Fruit fly (Drosophila melanogaster) whole organism, embryonic: ENCODE data around the gene CG14219.

Source experiments
- Atf6 ChIP-seq: fragments of 200-800 bp; sonication (Bioruptor generic); IDR thresholded peaks from 2 replicates; pipeline ENCODE4 v1.3.6; 2022; ENCODE audit warnings: missing biosample characterization, missing genetic modification characterization
- CG10979 ChIP-seq: fragments of 200-800 bp; sonication (Bioruptor generic); optimal IDR thresholded peaks from 2 replicates; lab custom pipeline; 2018; ENCODE audit warnings: missing biosample characterization, mild to moderate bottlenecking, missing genetic modification characterization, moderate library complexity
- CG11247 ChIP-seq: fragments of 200-800 bp; sonication (Bioruptor generic); IDR thresholded peaks from 2 replicates; pipeline ENCODE4 v1.3.6; 2022; ENCODE audit warnings: missing biosample characterization, missing genetic modification characterization
- CG11696 ChIP-seq: fragments of 200-800 bp; sonication (Bioruptor generic); IDR thresholded peaks from 2 replicates; pipeline ENCODE4 v1.3.6; 2022; ENCODE audit warnings: missing biosample characterization, missing genetic modification characterization
- CG11723 ChIP-seq: fragments of 200-800 bp; sonication (Bioruptor generic); optimal IDR thresholded peaks from 2 replicates; lab custom pipeline; 2017; ENCODE audit warnings: missing biosample characterization, mild to moderate bottlenecking, missing genetic modification characterization
- CG12104 ChIP-seq: fragments of 200-800 bp; sonication (Bioruptor generic); optimal IDR thresholded peaks from 3 replicates; lab custom pipeline; 2016; ENCODE audit warnings: missing biosample characterization, missing genetic modification characterization
- CG12391 ChIP-seq: fragments of 200-800 bp; sonication (Bioruptor generic); optimal IDR thresholded peaks from 3 replicates; lab custom pipeline; 2018; ENCODE audit warnings: missing biosample characterization, mild to moderate bottlenecking, missing genetic modification characterization, moderate library complexity
- CG14667 ChIP-seq: fragments of 200-800 bp; sonication (Bioruptor generic); IDR thresholded peaks from 2 replicates; pipeline ENCODE4 v1.3.6; 2022; ENCODE audit warnings: missing biosample characterization, missing genetic modification characterization
- CG17568 ChIP-seq: fragments of 200-800 bp; sonication (Bioruptor generic); optimal IDR thresholded peaks from 2 replicates; lab custom pipeline; 2018; ENCODE audit warnings: missing biosample characterization, mild to moderate bottlenecking, missing genetic modification characterization, moderate library complexity
- CG2120 ChIP-seq: fragments of 200-800 bp; sonication (Bioruptor generic); optimal IDR thresholded peaks from 3 replicates; lab custom pipeline; 2016; ENCODE audit warnings: missing biosample characterization, missing genetic modification characterization
- CG2889 ChIP-seq: fragments of 200-800 bp; sonication (Bioruptor generic); IDR thresholded peaks from 3 replicates; pipeline ENCODE4 v1.3.6; 2022; ENCODE audit warnings: missing biosample characterization, missing genetic modification characterization
- CG3838 ChIP-seq: fragments of 200-800 bp; sonication (Bioruptor generic); optimal IDR thresholded peaks from 3 replicates; lab custom pipeline; 2016; ENCODE audit warnings: missing biosample characterization, missing genetic modification characterization
- CG4707 ChIP-seq: fragments of 200-800 bp; sonication (Bioruptor generic); optimal IDR thresholded peaks from 2 replicates; lab custom pipeline; 2018; ENCODE audit warnings: missing biosample characterization, mild to moderate bottlenecking, missing genetic modification characterization, moderate library complexity
- CG9797 ChIP-seq: fragments of 200-800 bp; sonication (Bioruptor generic); optimal IDR thresholded peaks from 3 replicates; lab custom pipeline; 2018; ENCODE audit warnings: missing biosample characterization, mild to moderate bottlenecking, missing genetic modification characterization
- D ChIP-seq, 2 experiments: fragments of 200-800 bp in 1 of 2; fragments of >200 bp in 1 of 2; sonication (Bioruptor generic) in 1 of 2; optimal IDR thresholded peaks; 2 replicates in 1 of 2; 3 replicates in 1 of 2; lab custom pipeline; 2017; ENCODE audit warnings: mild to moderate bottlenecking in 1 of 2, missing biosample characterization in 1 of 2, missing genetic modification characterization in 1 of 2, missing genetic modification reagents in 1 of 2
- Doc3 ChIP-seq: fragments of 200-800 bp; sonication (Bioruptor generic); IDR thresholded peaks from 3 replicates; pipeline ENCODE4 v1.3.6; 2022; ENCODE audit warnings: missing biosample characterization, missing genetic modification characterization; ENCODE audit not compliant: partially characterized antibody
- Gsc ChIP-seq: fragments of 200-800 bp; sonication (Bioruptor generic); IDR thresholded peaks from 2 replicates; pipeline ENCODE4 v1.3.6; 2022; ENCODE audit warnings: missing biosample characterization, missing genetic modification characterization
- HLHmδ ChIP-seq: fragments of 200-800 bp; sonication (Bioruptor generic); optimal IDR thresholded peaks from 2 replicates; lab custom pipeline; 2018; ENCODE audit warnings: missing biosample characterization, mild to moderate bottlenecking, missing genetic modification characterization, moderate library complexity
- Kr ChIP-seq: fragments of 200-800 bp; sonication (Bioruptor generic); optimal IDR thresholded peaks from 2 replicates; lab custom pipeline; 2017; ENCODE audit warnings: missing biosample characterization, mild to moderate bottlenecking, missing genetic modification characterization
- Lhr ChIP-seq: fragments of 200-800 bp; sonication (Bioruptor generic); optimal IDR thresholded peaks from 3 replicates; lab custom pipeline; 2017; ENCODE audit warnings: mild to moderate bottlenecking, missing biosample characterization, missing genetic modification reagents, missing genetic modification characterization
- NC2α ChIP-seq: fragments of 200-800 bp; sonication (Bioruptor generic); optimal IDR thresholded peaks from 2 replicates; lab custom pipeline; 2016; ENCODE audit warnings: missing biosample characterization, missing genetic modification characterization
- Poxn ChIP-seq: fragments of 200-800 bp; sonication (Bioruptor generic); IDR thresholded peaks from 2 replicates; pipeline ENCODE4 v1.3.6; 2022; ENCODE audit warnings: missing biosample characterization, missing genetic modification characterization
- Scr ChIP-seq: fragments of 200-800 bp; sonication (Bioruptor generic); IDR thresholded peaks from 2 replicates; pipeline ENCODE4 v1.3.6; 2022; ENCODE audit warnings: missing biosample characterization, missing genetic modification characterization; ENCODE audit not compliant: partially characterized antibody
- Sox100B ChIP-seq: fragments of 200-800 bp; sonication (Bioruptor generic); optimal IDR thresholded peaks from 3 replicates; lab custom pipeline; 2018; ENCODE audit warnings: missing biosample characterization, mild to moderate bottlenecking, missing genetic modification characterization
- bab2 ChIP-seq: fragments of 200-800 bp; sonication (Bioruptor generic); optimal IDR thresholded peaks from 2 replicates; lab custom pipeline; 2016; ENCODE audit warnings: missing biosample characterization, missing genetic modification characterization
- bbx ChIP-seq: fragments of 200-800 bp; sonication (Bioruptor generic); IDR thresholded peaks from 2 replicates; pipeline ENCODE4 v1.3.6; 2022; ENCODE audit warnings: missing biosample characterization, missing genetic modification characterization; ENCODE audit not compliant: partially characterized antibody
- bowl ChIP-seq: fragments of 200-800 bp; sonication (Bioruptor generic); IDR thresholded peaks from 2 replicates; pipeline ENCODE4 v1.3.6; 2022; ENCODE audit warnings: missing biosample characterization, missing genetic modification characterization
- chif ChIP-seq, 2 experiments: fragments of 200-800 bp; sonication (Bioruptor generic); optimal IDR thresholded peaks; 3 replicates each; lab custom pipeline; 2016; ENCODE audit warnings: missing biosample characterization in 2 of 2, missing genetic modification characterization in 2 of 2
- crc ChIP-seq: fragments of 200-800 bp; sonication (Bioruptor generic); optimal IDR thresholded peaks from 2 replicates; lab custom pipeline; 2016; ENCODE audit warnings: missing biosample characterization, missing genetic modification characterization
- dpn ChIP-seq, 2 experiments: fragments of 200-800 bp; sonication (Bioruptor generic); optimal IDR thresholded peaks; 3 replicates each; lab custom pipeline; 2016; ENCODE audit warnings: missing biosample characterization in 2 of 2, missing genetic modification characterization in 2 of 2
- ewg ChIP-seq: fragments of 200-800 bp; sonication (Bioruptor generic); optimal IDR thresholded peaks from 3 replicates; lab custom pipeline; 2017; ENCODE audit warnings: mild to moderate bottlenecking, missing biosample characterization, missing genetic modification reagents, missing genetic modification characterization
- fu2 ChIP-seq: fragments of 200-800 bp; sonication (Bioruptor generic); optimal IDR thresholded peaks from 2 replicates; lab custom pipeline; 2016; ENCODE audit warnings: missing biosample characterization, missing genetic modification characterization
- gce ChIP-seq: fragments of 200-800 bp; sonication (Bioruptor generic); IDR thresholded peaks from 3 replicates; pipeline ENCODE4 v1.3.6; 2022; ENCODE audit warnings: missing biosample characterization, missing genetic modification characterization
- grau ChIP-seq: fragments of 200-800 bp; optimal IDR thresholded peaks from 3 replicates; lab custom pipeline; 2019; ENCODE audit warnings: missing biosample characterization, mild to moderate bottlenecking, missing genetic modification characterization, moderate library complexity
- gsb ChIP-seq: fragments of 200-800 bp; sonication (Bioruptor generic); IDR thresholded peaks from 2 replicates; pipeline ENCODE4 v1.3.6; 2022; ENCODE audit warnings: missing biosample characterization, missing genetic modification characterization
- klu ChIP-seq: fragments of 200-800 bp; sonication (Bioruptor generic); IDR thresholded peaks from 2 replicates; pipeline ENCODE4 v1.3.6; 2022; ENCODE audit warnings: missing biosample characterization, missing genetic modification characterization
- lmd ChIP-seq: fragments of 200-800 bp; sonication (Bioruptor generic); IDR thresholded peaks from 2 replicates; pipeline ENCODE4 v1.3.6; 2022; ENCODE audit warnings: missing biosample characterization, missing genetic modification characterization
- maf-S ChIP-seq: fragments of 200-800 bp; sonication (Bioruptor generic); optimal IDR thresholded peaks from 2 replicates; lab custom pipeline; 2016; ENCODE audit warnings: missing biosample characterization, missing genetic modification characterization
- otp ChIP-seq: fragments of 200-800 bp; sonication (Bioruptor generic); IDR thresholded peaks from 3 replicates; pipeline ENCODE4, ENCODE4 v1.3.6; 2022; ENCODE audit warnings: missing biosample characterization, missing genetic modification characterization
- pfk ChIP-seq: fragments of 200-800 bp; sonication (Bioruptor generic); optimal IDR thresholded peaks from 2 replicates; lab custom pipeline; 2018; ENCODE audit warnings: missing biosample characterization, mild to moderate bottlenecking, missing genetic modification characterization, moderate library complexity
- ro ChIP-seq: fragments of 200-800 bp; sonication (Bioruptor generic); IDR thresholded peaks from 2 replicates; pipeline ENCODE4 v1.3.6; 2022; ENCODE audit warnings: missing biosample characterization, missing genetic modification characterization
- run ChIP-seq: fragments of 200-800 bp; sonication (Bioruptor generic); optimal IDR thresholded peaks from 3 replicates; lab custom pipeline; 2018; ENCODE audit warnings: missing biosample characterization, mild to moderate bottlenecking, missing genetic modification characterization
- sob ChIP-seq: fragments of 200-800 bp; sonication (Bioruptor generic); IDR thresholded peaks from 2 replicates; pipeline ENCODE4 v1.3.6; 2022; ENCODE audit warnings: missing biosample characterization, missing genetic modification characterization
- sug ChIP-seq: fragments of 200-800 bp; optimal IDR thresholded peaks from 2 replicates; lab custom pipeline; 2019; ENCODE audit warnings: missing biosample characterization, mild to moderate bottlenecking, missing genetic modification characterization, moderate library complexity
- tgo ChIP-seq: fragments of 200-800 bp; sonication (Bioruptor generic); IDR thresholded peaks from 3 replicates; pipeline ENCODE4 v1.3.6; 2022; ENCODE audit warnings: missing biosample characterization, missing genetic modification characterization
- tin ChIP-seq: fragments of 200-800 bp; sonication (Bioruptor generic); optimal IDR thresholded peaks from 3 replicates; lab custom pipeline; 2016; ENCODE audit warnings: missing biosample characterization, missing genetic modification characterization
- tup ChIP-seq: fragments of 200-800 bp; sonication (Bioruptor generic); optimal IDR thresholded peaks from 2 replicates; lab custom pipeline; 2016; ENCODE audit warnings: missing biosample characterization, mild to moderate bottlenecking, missing genetic modification characterization, moderate library complexity
- tx ChIP-seq: fragments of 200-800 bp; sonication (Bioruptor generic); optimal IDR thresholded peaks from 2 replicates; lab custom pipeline; 2016; ENCODE audit warnings: missing biosample characterization, missing genetic modification characterization
- vvl ChIP-seq: fragments of 200-800 bp; sonication (Bioruptor generic); IDR thresholded peaks from 2 replicates; pipeline ENCODE4 v1.3.6; 2022; ENCODE audit warnings: missing biosample characterization, missing genetic modification characterization
- zen ChIP-seq: fragments of 200-800 bp; sonication (Bioruptor generic); optimal IDR thresholded peaks from 3 replicates; lab custom pipeline; 2018; ENCODE audit warnings: missing biosample characterization, mild to moderate bottlenecking, missing genetic modification characterization, moderate library complexity

CG14219 gene

DNA sequence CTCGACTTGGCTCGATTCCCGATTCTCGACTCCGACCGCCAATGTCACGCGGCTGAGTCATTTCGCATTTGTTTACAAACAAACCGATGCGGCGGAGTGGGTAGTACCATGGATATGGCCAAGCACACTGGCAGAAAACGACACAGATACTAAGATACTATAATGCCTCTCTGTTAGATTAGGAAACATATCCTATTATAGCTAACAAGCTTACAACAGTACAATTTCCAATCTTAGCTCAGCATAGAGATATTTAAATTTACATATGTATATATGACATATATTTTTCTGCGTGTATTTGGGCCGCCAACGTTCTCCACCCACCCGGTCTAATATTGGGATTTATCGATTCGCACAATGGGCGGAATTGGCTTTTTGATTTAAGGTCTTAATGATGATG lies 14.0 kb upstream of the CG14219 start (continued):
- TF ChIP-seq sug (tag; lab: Kevin White, UChicago), result peak; percentile 82
- no peak for TF ChIP-seq tup (GFP tag; lab: Kevin White, UChicago)
- TF ChIP-seq klu (GFP tag; lab: Robert Waterston, UW), result peak; percentile 74
- TF ChIP-seq Lhr (GFP tag; lab: Kevin White, UChicago), result peak; percentile 25
- no peak for TF ChIP-seq Doc3
- peak; percentile 48 for TF ChIP-seq ewg (GFP tag; lab: Kevin White, UChicago)
- no peak for TF ChIP-seq Kr (GFP tag; lab: Kevin White, UChicago)
- TF ChIP-seq maf-S (GFP tag; lab: Kevin White, UChicago), result peak; percentile 2
- peak; percentile 76; the same call in 2 of the 3 replicates for TF ChIP-seq otp (GFP tag; lab: Robert Waterston, UW)
- peak; percentile 30 for TF ChIP-seq CG12104 (GFP tag; lab: Kevin White, UChicago)
- TF ChIP-seq NC2α (GFP tag; lab: Kevin White, UChicago), result no peak
- TF ChIP-seq pfk (GFP tag; lab: Kevin White, UChicago), result no peak
- 0 out of 2 replicates have a peak, but pooled peaks have one; percentile 24 for TF ChIP-seq bowl (GFP tag; lab: Robert Waterston, UW)
- no peak for TF ChIP-seq HLHmδ (GFP tag; lab: Kevin White, UChicago)
- TF ChIP-seq vvl (GFP tag; lab: Robert Waterston, UW), result peak; percentile 91
- peak; percentile 80 for TF ChIP-seq CG2120
- TF ChIP-seq run (tag; lab: Kevin White, UChicago), result peak; percentile 34
- peak; percentile 43 for TF ChIP-seq bab2 (GFP tag; lab: Kevin White, UChicago)
- peak; percentile 78 for TF ChIP-seq grau
- TF ChIP-seq lmd, result peak; percentile 83
- TF ChIP-seq sob (GFP tag; lab: Robert Waterston, UW), result peak; percentile 84
- TF ChIP-seq CG2889 (GFP tag; lab: Robert Waterston, UW), result peak; percentile 73
- TF ChIP-seq dpn (GFP tag; optimal IDR thresholded peaks at IDR 0.05; lab: Kevin White, UChicago), result peak; percentile 67 to 79
- TF ChIP-seq CG4707 (GFP tag; lab: Kevin White, UChicago), result peak; percentile 13
- TF ChIP-seq gce (GFP tag; lab: Robert Waterston, UW), result peak; percentile 60; the same call in 1 of the 3 replicates
- TF ChIP-seq CG17568, result peak; percentile 18
- peak; percentile 62 for TF ChIP-seq CG11723 (GFP tag; lab: Kevin White, UChicago)
- TF ChIP-seq tx (GFP tag; lab: Kevin White, UChicago), result peak; percentile 20
- TF ChIP-seq Gsc (GFP tag; lab: Robert Waterston, UW), result no peak
- peak; percentile 77 for TF ChIP-seq CG11247 (GFP tag; lab: Robert Waterston, UW)
- TF ChIP-seq D (optimal IDR thresholded peaks at IDR 0.05; lab: Kevin White, UChicago), result no peak
- peak; percentile 62 for TF ChIP-seq D (GFP tag; optimal IDR thresholded peaks at IDR 0.05; lab: Kevin White, UChicago)
- peak; percentile 79 for TF ChIP-seq tgo (GFP tag; lab: Robert Waterston, UW)
- peak; percentile 60 for TF ChIP-seq CG14667 (GFP tag; lab: Robert Waterston, UW)
- peak; percentile 68; the same call in 1 of the 2 replicates for TF ChIP-seq Poxn (GFP tag; lab: Robert Waterston, UW)
- TF ChIP-seq fu2 (GFP tag; lab: Kevin White, UChicago), result peak; percentile 26
- peak; percentile 77 for TF ChIP-seq zen (tag; lab: Kevin White, UChicago)
- peak; percentile 53 for TF ChIP-seq Sox100B (GFP tag; lab: Kevin White, UChicago)
- no peak for TF ChIP-seq Scr (GFP tag; lab: Robert Waterston, UW)
- peak; percentile 63 for TF ChIP-seq gsb (GFP tag; lab: Robert Waterston, UW)
- TF ChIP-seq CG9797 (GFP tag; lab: Kevin White, UChicago), result no peak
- TF ChIP-seq ro, result no peak
- TF ChIP-seq tin (GFP tag; lab: Kevin White, UChicago), result peak; percentile 73
- 0 out of 2 replicates have a peak, but pooled peaks have one; percentile 52 for TF ChIP-seq CG11696 (GFP tag; lab: Robert Waterston, UW)
- peak; percentile 89 for TF ChIP-seq Atf6
- peak; percentile 69 for TF ChIP-seq CG12391
- no peak for TF ChIP-seq bbx (GFP tag; lab: Robert Waterston, UW)
- TF ChIP-seq chif (GFP tag; optimal IDR thresholded peaks at IDR 0.05; lab: Kevin White, UChicago), result peak; percentile 43 to 62
- no peak for TF ChIP-seq CG3838 (GFP tag; lab: Kevin White, UChicago)
- TF ChIP-seq crc, result peak; percentile 36
- TF ChIP-seq CG10979, result peak; percentile 65
